Worm (Caenorhabditis elegans): Measurements from ENCODE around the gene ZK1098.6.

Gene ZK1098.6

DNA sequence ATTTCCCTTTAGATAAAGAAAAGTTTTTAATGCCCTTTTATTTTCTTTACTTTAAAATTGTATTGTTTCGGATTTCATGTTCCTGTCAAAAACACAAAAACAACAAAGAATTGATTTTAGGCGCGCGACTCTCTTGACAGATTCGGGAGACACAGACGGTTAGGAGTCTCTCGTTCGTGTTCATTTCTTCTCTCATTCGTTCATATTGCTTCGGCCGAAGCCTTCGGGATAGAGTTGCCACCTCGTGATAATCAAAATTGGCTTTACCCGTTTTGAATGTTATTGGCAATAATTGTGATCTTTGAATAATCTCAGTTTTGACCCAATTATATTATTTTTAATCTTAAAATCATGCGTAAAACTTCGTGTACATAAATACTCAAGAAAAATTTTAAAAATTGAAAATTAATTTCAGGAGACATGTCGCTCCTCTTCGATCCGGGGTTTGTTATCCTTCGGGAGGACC is 15.9 kb upstream of the ZK1098.6 start, which contains the start of gene F55H2.5:
TSS of gene F55H2.5 (plus strand) at position 416 of the 466 bp plus-strand sequence.
- TF ChIP-seq T26A8.4 (GFP tag; IDR thresholded peaks at IDR 0.05) (no peak), nhr-28 (tag; optimal IDR thresholded peaks at IDR 0.05) (peak; percentile 11), gei-8 (GFP tag; optimal IDR thresholded peaks at IDR 0.05) (no peak), hlh-30 (tag; optimal IDR thresholded peaks at IDR 0.05; ENCODE audit: insufficient read depth) (peak; percentile 76), mdl-1 (tag; optimal IDR thresholded peaks at IDR 0.05) (peak in 1 of 2 experiments; percentile 20), aha-1 (tag) (peak; percentile 11)

ce11 chrIII:9511660-9512059 is 15.3 kb upstream of the ZK1098.6 start:
- TF ChIP-seq saeg-2 (GFP tag; IDR thresholded peaks at IDR 0.05): no peak
- peak; percentile 95 for TF ChIP-seq aha-1 (tag)

ce11 chrIII:9513006-9513405 is 13.9 kb upstream of the ZK1098.6 start:
- TF ChIP-seq F37D6.2 (tag; optimal IDR thresholded peaks at IDR 0.05): no peak
- 0 out of 2 replicates have a peak, but pooled peaks have one; percentile 19 for TF ChIP-seq hmg-1.1 (GFP tag; IDR thresholded peaks at IDR 0.05)

ce11 chrIII:9513569-9513968 is 13.4 kb upstream of the ZK1098.6 start, which contains the start of gene F55H2.8:
Gene F55H2.8, plus strand, starts transcription at chrIII:9513869.
- TF ChIP-seq daf-12 (tag; optimal IDR thresholded peaks at IDR 0.05) (no peak), tra-1 (GFP tag; IDR thresholded peaks at IDR 0.05) (no peak), fkh-10 (GFP tag; optimal IDR thresholded peaks at IDR 0.05) (no peak), unc-130 (GFP tag; optimal IDR thresholded peaks at IDR 0.05) (no peak), snpc-1.2 (GFP tag; IDR thresholded peaks at IDR 0.05) (no peak), D1046.2 (GFP tag; IDR thresholded peaks at IDR 0.05) (no peak)

ce11 chrIII:9516148-9516547 is 10.8 kb upstream of the ZK1098.6 start, which contains the start of gene F55H2.7:
Gene F55H2.7, minus strand, starts transcription at chrIII:9516248.
- TF ChIP-seq set-16 (GFP tag; IDR thresholded peaks at IDR 0.05) (no peak), tag-97 (GFP tag; IDR thresholded peaks at IDR 0.05) (no peak), F44E2.7 (GFP tag; IDR thresholded peaks at IDR 0.05) (no peak), fkh-10 (GFP tag; optimal IDR thresholded peaks at IDR 0.05) (no peak), nhr-77 (tag; optimal IDR thresholded peaks at IDR 0.05) (no peak), dpl-1 (GFP tag; optimal IDR thresholded peaks at IDR 0.05) (no peak), spr-1 (tag; optimal IDR thresholded peaks at IDR 0.05) (no peak), daf-16 (GFP tag; optimal IDR thresholded peaks at IDR 0.05) (no peak), daf-16 (tag; optimal IDR thresholded peaks at IDR 0.05) (peak; percentile 5)

- TF ChIP-seq duxl-1 (tag; optimal IDR thresholded peaks at IDR 0.05; ENCODE audit: poor library complexity): peak; percentile 72
- TF ChIP-seq nhr-25 (tag; optimal IDR thresholded peaks at IDR 0.05; ENCODE audit: borderline replicate concordance, insufficient read depth): peak; percentile 49
- peak in 1 of 2 experiments; percentile 37 for TF ChIP-seq mdl-1 (tag; optimal IDR thresholded peaks at IDR 0.05)
- TF ChIP-seq ZK337.2 (GFP tag; IDR thresholded peaks at IDR 0.05): no peak
- peak; percentile 20 for TF ChIP-seq lin-15B (tag; optimal IDR thresholded peaks at IDR 0.05)
- TF ChIP-seq F10B5.3 (tag; optimal IDR thresholded peaks at IDR 0.05): peak; percentile 36
- TF ChIP-seq rbr-2 (tag; optimal IDR thresholded peaks at IDR 0.05): peak; percentile 91
- no peak for TF ChIP-seq dmd-8 (GFP tag; IDR thresholded peaks at IDR 0.05)
- no peak for TF ChIP-seq lin-39 (tag; optimal IDR thresholded peaks at IDR 0.05)
- TF ChIP-seq daf-16 (GFP tag; optimal IDR thresholded peaks at IDR 0.05): peak in 1 of 2 experiments; percentile 55
- TF ChIP-seq daf-16 (tag; optimal IDR thresholded peaks at IDR 0.05): peak; percentile 72
- peak; percentile 24 for TF ChIP-seq F49E8.2 (tag; optimal IDR thresholded peaks at IDR 0.05; ENCODE audit: borderline replicate concordance)
- TF ChIP-seq nhr-42 (GFP tag; IDR thresholded peaks at IDR 0.05): peak; percentile 79; the same call in 1 of the 2 replicates
- no peak for TF ChIP-seq daf-19 (GFP tag; conservative IDR thresholded peaks at IDR 0.05)
- TF ChIP-seq T26A8.4 (GFP tag; IDR thresholded peaks at IDR 0.05): peak; percentile 67
- TF ChIP-seq lsy-2 (tag; optimal IDR thresholded peaks at IDR 0.05): peak; percentile 70 to 94
- TF ChIP-seq hif-1 (tag; optimal IDR thresholded peaks at IDR 0.05): peak; percentile 49 to 69
- peak; percentile 52; the same call in 1 of the 2 replicates for TF ChIP-seq ceh-20 (GFP tag; IDR thresholded peaks at IDR 0.05)
- no peak for TF ChIP-seq ceh-62 (tag; optimal IDR thresholded peaks at IDR 0.05)
- TF ChIP-seq Y5F2A.4 (GFP tag; optimal IDR thresholded peaks at IDR 0.05): no peak
Measured at ce11 chrIII:9521410-9522090, 5.4 kb upstream of the ZK1098.6 start, which contains the start of the genes clu-1 and prp-40. Gene clu-1, minus strand, starts transcription at chrIII:9521460. Gene prp-40, plus strand, starts transcription at chrIII:9522075.
